Fruit fly (Drosophila melanogaster) whole organism, prepupa: ENCODE data around the gene Tg.

Experiments used
- CG10669 ChIP-seq: fragments of 200-800 bp; sonication (Bioruptor generic); optimal IDR thresholded peaks from 3 replicates; lab custom pipeline; 2018; ENCODE audit warnings: missing biosample characterization, mild to moderate bottlenecking, missing genetic modification characterization, moderate library complexity
- CG11762 ChIP-seq: fragments of 200-800 bp; sonication (Bioruptor generic); optimal IDR thresholded peaks from 3 replicates; lab custom pipeline; 2016; ENCODE audit warnings: missing biosample characterization, missing genetic modification characterization; ENCODE audit not compliant: insufficient read depth
- CG11902 ChIP-seq: fragments of 200-800 bp; sonication (Bioruptor generic); optimal IDR thresholded peaks from 3 replicates; lab custom pipeline; 2016; ENCODE audit warnings: missing biosample characterization, missing genetic modification characterization
- CG1621 ChIP-seq: fragments of 200-800 bp; sonication (Bioruptor generic); optimal IDR thresholded peaks from 3 replicates; lab custom pipeline; 2018; ENCODE audit warnings: missing biosample characterization, mild to moderate bottlenecking, missing genetic modification characterization
- CG16779 ChIP-seq: fragments of 200-800 bp; sonication (Bioruptor generic); optimal IDR thresholded peaks from 3 replicates; lab custom pipeline; 2017; ENCODE audit warnings: missing biosample characterization, mild to moderate bottlenecking, missing genetic modification characterization
- CG3032 ChIP-seq: fragments of 200-800 bp; optimal IDR thresholded peaks from 2 replicates; lab custom pipeline; 2019; ENCODE audit warnings: missing biosample characterization, mild to moderate bottlenecking, missing genetic modification characterization, moderate library complexity
- CG31627 ChIP-seq: fragments of 200-800 bp; sonication (Bioruptor generic); optimal IDR thresholded peaks from 3 replicates; lab custom pipeline; 2016; ENCODE audit warnings: missing biosample characterization, missing genetic modification characterization
- CG32006 ChIP-seq: fragments of 200-800 bp; sonication (Bioruptor generic); optimal IDR thresholded peaks from 3 replicates; lab custom pipeline; 2017; ENCODE audit warnings: missing biosample characterization, mild to moderate bottlenecking, missing genetic modification characterization
- CG34406 ChIP-seq: fragments of 200-800 bp; sonication (Bioruptor generic); optimal IDR thresholded peaks from 3 replicates; lab custom pipeline; 2016; ENCODE audit warnings: missing biosample characterization, missing genetic modification characterization
- CG3919 ChIP-seq: fragments of 200-800 bp; sonication (Bioruptor generic); optimal IDR thresholded peaks from 3 replicates; lab custom pipeline; 2016; ENCODE audit warnings: missing biosample characterization, missing genetic modification characterization
- CG4318 ChIP-seq: fragments of 200-800 bp; sonication (Bioruptor generic); optimal IDR thresholded peaks from 3 replicates; lab custom pipeline; 2017; ENCODE audit warnings: missing biosample characterization, mild to moderate bottlenecking, missing genetic modification characterization
- CG6163 ChIP-seq: fragments of 200-800 bp; sonication (Bioruptor generic); IDR thresholded peaks from 3 replicates; pipeline ENCODE4 v1.3.6; 2022; ENCODE audit warnings: missing biosample characterization, missing genetic modification characterization
- CG6276 ChIP-seq: fragments of 200-800 bp; sonication (Bioruptor generic); optimal IDR thresholded peaks from 2 replicates; lab custom pipeline; 2017; ENCODE audit warnings: missing biosample characterization, mild to moderate bottlenecking, missing genetic modification characterization
- CG6792 ChIP-seq: fragments of 200-800 bp; sonication (Bioruptor generic); optimal IDR thresholded peaks from 3 replicates; lab custom pipeline; 2016; ENCODE audit warnings: missing biosample characterization, missing genetic modification characterization
- CG6808 ChIP-seq: fragments of 200-800 bp; sonication (Bioruptor generic); optimal IDR thresholded peaks from 3 replicates; lab custom pipeline; 2017; ENCODE audit warnings: missing biosample characterization, missing genetic modification characterization, mild to moderate bottlenecking, moderate library complexity, missing genetic modification reagents
- CG6854 ChIP-seq: fragments of 200-800 bp; sonication (Bioruptor generic); optimal IDR thresholded peaks from 2 replicates; lab custom pipeline; 2017; ENCODE audit warnings: missing biosample characterization, mild to moderate bottlenecking, missing genetic modification characterization
- CG7368 ChIP-seq: fragments of 200-800 bp; sonication (Bioruptor generic); optimal IDR thresholded peaks from 3 replicates; lab custom pipeline; 2016; ENCODE audit warnings: missing biosample characterization, missing genetic modification characterization
- CG8632 ChIP-seq: fragments of 200-800 bp; sonication (Bioruptor generic); optimal IDR thresholded peaks from 3 replicates; lab custom pipeline; 2016; ENCODE audit warnings: missing biosample characterization, missing genetic modification characterization
- CG9139 ChIP-seq: fragments of 200-800 bp; sonication (Bioruptor generic); optimal IDR thresholded peaks from 3 replicates; lab custom pipeline; 2017; ENCODE audit warnings: missing biosample characterization, mild to moderate bottlenecking, missing genetic modification characterization
- Eip75B ChIP-seq: fragments of 200-800 bp; sonication (Bioruptor generic); optimal IDR thresholded peaks from 3 replicates; lab custom pipeline; 2016; ENCODE audit warnings: missing biosample characterization, missing genetic modification characterization
- Eip78C ChIP-seq: fragments of 200-800 bp; sonication (Bioruptor generic); peaks from one replicate; lab custom pipeline; 2016; ENCODE audit warnings: missing biosample characterization, missing genetic modification characterization
- Ets21C ChIP-seq: fragments of 200-800 bp; sonication (Bioruptor generic); optimal IDR thresholded peaks from 3 replicates; lab custom pipeline; 2016; ENCODE audit warnings: missing biosample characterization, missing genetic modification characterization
- Ets96B ChIP-seq: fragments of 200-800 bp; optimal IDR thresholded peaks from 2 replicates; lab custom pipeline; 2019; ENCODE audit warnings: missing biosample characterization, mild to moderate bottlenecking, missing genetic modification characterization, moderate library complexity
- Gug ChIP-seq: fragments of 200-800 bp; sonication (Bioruptor generic); IDR thresholded peaks from 2 replicates; pipeline ENCODE4 v1.3.6; 2022; ENCODE audit warnings: missing biosample characterization, missing genetic modification characterization
- Hr38 ChIP-seq: sonication (Bioruptor generic); optimal IDR thresholded peaks from 2 replicates; lab custom pipeline; 2016; ENCODE audit warnings: missing biosample characterization, missing genetic modification characterization
- Hr4 ChIP-seq: fragments of 200-800 bp; sonication (Bioruptor generic); optimal IDR thresholded peaks from 3 replicates; lab custom pipeline; 2016; ENCODE audit warnings: missing biosample characterization, missing genetic modification characterization
- Lpt ChIP-seq: fragments of 200-800 bp; sonication (Bioruptor generic); optimal IDR thresholded peaks from 3 replicates; lab custom pipeline; 2016; ENCODE audit warnings: missing biosample characterization, missing genetic modification characterization
- OdsH ChIP-seq: fragments of 200-800 bp; sonication (Bioruptor generic); optimal IDR thresholded peaks from 3 replicates; lab custom pipeline; 2016; ENCODE audit warnings: missing biosample characterization, missing genetic modification characterization
- Smox ChIP-seq: fragments of 200-800 bp; sonication (Bioruptor generic); optimal IDR thresholded peaks from 3 replicates; lab custom pipeline; 2016; ENCODE audit warnings: missing biosample characterization, missing genetic modification characterization
- Sox102F ChIP-seq: fragments of 200-800 bp; sonication (Bioruptor generic); optimal IDR thresholded peaks from 2 replicates; lab custom pipeline; 2016; ENCODE audit warnings: missing biosample characterization, mild to moderate bottlenecking, missing genetic modification characterization
- Sox15 ChIP-seq: fragments of 200-800 bp; sonication (Bioruptor generic); optimal IDR thresholded peaks from 3 replicates; lab custom pipeline; 2016; ENCODE audit warnings: missing biosample characterization, missing genetic modification characterization
- achi ChIP-seq: fragments of 200-800 bp; sonication (Bioruptor generic); optimal IDR thresholded peaks from 3 replicates; lab custom pipeline; 2016; ENCODE audit warnings: missing biosample characterization, missing genetic modification characterization
- acj6 ChIP-seq: fragments of 200-800 bp; sonication (Bioruptor generic); optimal IDR thresholded peaks from 3 replicates; lab custom pipeline; 2016; ENCODE audit warnings: missing biosample characterization, missing genetic modification characterization
- cyc ChIP-seq: fragments of 200-800 bp; sonication (Bioruptor generic); optimal IDR thresholded peaks from 3 replicates; lab custom pipeline; 2016; ENCODE audit warnings: missing biosample characterization, missing genetic modification characterization
- dac ChIP-seq: fragments of 200-800 bp; sonication (Bioruptor generic); optimal IDR thresholded peaks from 2 replicates; lab custom pipeline; 2017; ENCODE audit warnings: missing biosample characterization, mild to moderate bottlenecking, missing genetic modification characterization
- eg ChIP-seq: fragments of 200-800 bp; sonication (Bioruptor generic); IDR thresholded peaks from 3 replicates; pipeline ENCODE4 v1.3.6; 2022; ENCODE audit warnings: missing biosample characterization, missing genetic modification characterization
- esn ChIP-seq: fragments of 200-800 bp; sonication (Bioruptor generic); optimal IDR thresholded peaks from 2 replicates; lab custom pipeline; 2016; ENCODE audit warnings: missing biosample characterization, mild to moderate bottlenecking, missing genetic modification characterization, moderate library complexity
- fd59A ChIP-seq: fragments of 200-800 bp; sonication (Bioruptor generic); optimal IDR thresholded peaks from 2 replicates; lab custom pipeline; 2017; ENCODE audit warnings: missing biosample characterization, mild to moderate bottlenecking, missing genetic modification characterization, missing genetic modification reagents
- fd85E ChIP-seq: fragments of 200-800 bp; sonication (Bioruptor generic); optimal IDR thresholded peaks from 3 replicates; lab custom pipeline; 2016; ENCODE audit warnings: missing biosample characterization, missing genetic modification characterization
- fkh ChIP-seq: fragments of 200-800 bp; sonication (Bioruptor generic); optimal IDR thresholded peaks from 3 replicates; lab custom pipeline; 2017; ENCODE audit warnings: missing biosample characterization, mild to moderate bottlenecking, missing genetic modification characterization, moderate library complexity
- lz ChIP-seq: fragments of 200-800 bp; sonication (Bioruptor generic); optimal IDR thresholded peaks from 3 replicates; lab custom pipeline; 2016; ENCODE audit warnings: missing biosample characterization, missing genetic modification characterization
- net ChIP-seq: fragments of 200-800 bp; sonication (Bioruptor generic); optimal IDR thresholded peaks from 3 replicates; lab custom pipeline; 2016; ENCODE audit warnings: missing biosample characterization, missing genetic modification characterization
- salr ChIP-seq, 2 experiments: fragments of 200-800 bp; sonication (Bioruptor generic); optimal IDR thresholded peaks; 3 replicates each; lab custom pipeline; 2016 to 2018; ENCODE audit warnings: missing biosample characterization in 2 of 2, missing genetic modification characterization in 2 of 2, mild to moderate bottlenecking in 1 of 2
- ss ChIP-seq, 2 experiments: fragments of 200-800 bp; sonication (Bioruptor generic); optimal IDR thresholded peaks; 2 replicates in 1 of 2; 3 replicates in 1 of 2; lab custom pipeline; 2017 to 2018; ENCODE audit warnings: mild to moderate bottlenecking in 2 of 2, missing biosample characterization in 2 of 2, missing genetic modification characterization in 2 of 2, moderate library complexity in 1 of 2
- svp ChIP-seq: fragments of 200-800 bp; sonication (Bioruptor generic); peaks from one replicate; lab custom pipeline; 2016; ENCODE audit warnings: missing biosample characterization, missing genetic modification characterization
- vri ChIP-seq: fragments of 200-800 bp; sonication (Bioruptor generic); optimal IDR thresholded peaks from 3 replicates; lab custom pipeline; 2016; ENCODE audit warnings: missing biosample characterization, mild to moderate bottlenecking, missing genetic modification characterization

Gene Tg

dm6 chr2L:8042645-8043281, 31.6 kb downstream of the Tg start, which contains the start of gene RpL36A:
RpL36A (minus strand) TSS chr2L:8042909.
- TF ChIP-seq CG3919 (GFP tag; lab: Kevin White, UChicago) (no peak), CG32006 (GFP tag; lab: Kevin White, UChicago) (no peak), Sox102F (GFP tag; lab: Kevin White, UChicago) (no peak), salr (GFP tag; optimal IDR thresholded peaks at IDR 0.05; lab: Kevin White, UChicago) (peak in 1 of 2 experiments; percentile 6), acj6 (no peak), CG6792 (no peak), esn (GFP tag; lab: Kevin White, UChicago) (peak; percentile 65), vri (GFP tag; lab: Kevin White, UChicago) (no peak), OdsH (no peak), CG11762 (GFP tag; lab: Kevin White, UChicago) (no peak), CG6163 (peak; percentile 32; the same call in 2 of the 3 replicates), CG6276 (GFP tag; lab: Kevin White, UChicago) (no peak), CG9139 (GFP tag; lab: Kevin White, UChicago) (no peak), Smox (GFP tag; lab: Kevin White, UChicago) (no peak), Sox15 (no peak), cyc (peak; percentile 32), CG7368 (GFP tag; lab: Kevin White, UChicago) (no peak), CG1621 (tag; lab: Kevin White, UChicago) (peak; percentile 39), ss (GFP tag; optimal IDR thresholded peaks at IDR 0.05; lab: Kevin White, UChicago) (no peak), Eip75B (GFP tag; lab: Kevin White, UChicago) (no peak), Eip78C (GFP tag; lab: Kevin White, UChicago) (no peak), Ets96B (no peak), CG6854 (GFP tag; lab: Kevin White, UChicago) (peak; percentile 65), svp (GFP tag; lab: Kevin White, UChicago) (no peak), CG10669 (no peak), dac (GFP tag; lab: Kevin White, UChicago) (no peak), CG4318 (GFP tag; lab: Kevin White, UChicago) (no peak), Hr38 (GFP tag; lab: Kevin White, UChicago) (no peak), CG8632 (GFP tag; lab: Kevin White, UChicago) (no peak), eg (GFP tag; lab: Robert Waterston, UW) (peak; percentile 60; the same call in 2 of the 3 replicates), CG6808 (GFP tag; lab: Kevin White, UChicago) (no peak), Hr4 (GFP tag; lab: Kevin White, UChicago) (no peak), Gug (GFP tag; lab: Robert Waterston, UW) (no peak), fkh (GFP tag; lab: Kevin White, UChicago) (no peak), Lpt (GFP tag; lab: Kevin White, UChicago) (no peak), fd85E (GFP tag; lab: Kevin White, UChicago) (no peak), Ets21C (no peak), CG16779 (no peak), net (GFP tag; lab: Kevin White, UChicago) (no peak), CG34406 (GFP tag; lab: Kevin White, UChicago) (no peak), CG11902 (GFP tag; lab: Kevin White, UChicago) (no peak), fd59A (no peak), CG31627 (GFP tag; lab: Kevin White, UChicago) (peak; percentile 59), achi (peak; percentile 100), lz (GFP tag; lab: Kevin White, UChicago) (peak; percentile 55), CG3032 (tag; lab: Kevin White, UChicago) (no peak)
